In the genomic region with DNA sequence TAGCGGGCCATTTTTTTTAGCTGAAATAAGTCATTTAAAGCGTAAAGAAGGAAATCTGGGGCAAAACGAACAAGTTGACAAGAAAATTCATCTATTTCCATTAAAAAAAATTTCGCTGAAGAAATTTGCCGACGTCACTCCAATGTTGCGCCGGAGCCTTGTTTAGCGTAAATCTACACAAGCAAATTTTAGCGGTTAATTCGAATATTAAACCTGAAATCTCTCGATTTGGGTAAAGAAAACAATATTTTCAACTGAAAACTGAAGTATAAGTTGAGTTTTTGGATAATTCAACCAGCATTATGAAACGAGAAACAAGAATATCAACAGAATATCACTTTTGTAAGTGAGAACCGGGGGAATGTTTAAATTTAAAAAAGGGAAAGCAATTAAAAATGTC, we compare ENCODE assay signal across 3 worm cellular contexts.
A peak's percentile ranks its signal among the peaks of the same experiment; 100 is the strongest.
TF ChIP-seq lines count a peak whose summit lies in the region.

A gene (minus strand): TSS at position 288 of the 400 bp plus-strand sequence.

TF ChIP-seq in whole organism, L1 larva, 84 proteins besides CTCF, POLR2A, EP300 and RAD21 (continued from another document):
- TF ChIP-seq mef-2 (tag; optimal IDR thresholded peaks at IDR 0.05; lab: Kevin White, UChicago) = no peak
- peak; percentile 27 for TF ChIP-seq tbx-2 (tag; optimal IDR thresholded peaks at IDR 0.05; lab: Kevin White, UChicago)
- peak; percentile 58 for TF ChIP-seq nhr-19 (GFP tag; conservative IDR thresholded peaks at IDR 0.05; lab: Robert Waterston, UW)
- TF ChIP-seq lsy-2 (tag; optimal IDR thresholded peaks at IDR 0.05; lab: Kevin White, UChicago) = peak; percentile 67 to 80
- TF ChIP-seq ces-1 (GFP tag; optimal IDR thresholded peaks at IDR 0.05; lab: Kevin White, UChicago) = no peak
- TF ChIP-seq lin-13 (GFP tag; optimal IDR thresholded peaks at IDR 0.05; lab: Kevin White, UChicago) = peak; percentile 43
- TF ChIP-seq ztf-11 (tag; optimal IDR thresholded peaks at IDR 0.05; lab: Kevin White, UChicago) = no peak
- TF ChIP-seq mdl-1 (tag; optimal IDR thresholded peaks at IDR 0.05; lab: Kevin White, UChicago) = peak in 1 of 2 experiments; percentile 15
- no peak for TF ChIP-seq vab-15 (tag; optimal IDR thresholded peaks at IDR 0.05; lab: Kevin White, UChicago)
- peak; percentile 40 for TF ChIP-seq snpc-4 (tag; optimal IDR thresholded peaks at IDR 0.05; lab: Kevin White, UChicago)
- TF ChIP-seq lin-35 (GFP tag; optimal IDR thresholded peaks at IDR 0.05; lab: Kevin White, UChicago) = peak; percentile 95 to 98
- no peak for TF ChIP-seq unc-98 (GFP tag; IDR thresholded peaks at IDR 0.05; lab: Robert Waterston, UW)
- peak; percentile 41 for TF ChIP-seq fos-1 (tag; optimal IDR thresholded peaks at IDR 0.05; lab: Kevin White, UChicago)
- TF ChIP-seq snu-23 (GFP tag; optimal IDR thresholded peaks at IDR 0.05; lab: Kevin White, UChicago) = peak; percentile 56
- TF ChIP-seq blmp-1 (tag; optimal IDR thresholded peaks at IDR 0.05; lab: Kevin White, UChicago) = peak; percentile 53
- TF ChIP-seq dpl-1 (GFP tag; optimal IDR thresholded peaks at IDR 0.05; lab: Kevin White, UChicago) = peak; percentile 91 to 96 (median 93)
- peak; percentile 14 for TF ChIP-seq nhr-20 (tag; optimal IDR thresholded peaks at IDR 0.05; lab: Kevin White, UChicago)
- no peak for TF ChIP-seq sox-4 (tag; optimal IDR thresholded peaks at IDR 0.05; lab: Kevin White, UChicago)
- peak; percentile 52 for TF ChIP-seq xbp-1 (tag; optimal IDR thresholded peaks at IDR 0.05; lab: Kevin White, UChicago)
- TF ChIP-seq aha-1 (tag; optimal IDR thresholded peaks at IDR 0.05; lab: Kevin White, UChicago) = no peak
- peak; percentile 76 for TF ChIP-seq skn-1 (tag; optimal IDR thresholded peaks at IDR 0.05; lab: Kevin White, UChicago)
- TF ChIP-seq isw-1 (GFP tag; IDR thresholded peaks at IDR 0.05; lab: Robert Waterston, UW) = peak; percentile 40
- peak; percentile 59 for TF ChIP-seq rnt-1 (tag; optimal IDR thresholded peaks at IDR 0.05; lab: Kevin White, UChicago)
- no peak for TF ChIP-seq nhr-11 (tag; optimal IDR thresholded peaks at IDR 0.05; lab: Kevin White, UChicago)
- TF ChIP-seq C34B4.2 (tag; optimal IDR thresholded peaks at IDR 0.05; lab: Kevin White, UChicago) = no peak
- TF ChIP-seq unc-130 (tag; optimal IDR thresholded peaks at IDR 0.05; lab: Kevin White, UChicago) = peak; percentile 46

TF ChIP-seq in whole organism, L2 larva, 48 proteins besides CTCF, POLR2A, EP300 and RAD21 (continued from another document):
- TF ChIP-seq elt-1 (tag; optimal IDR thresholded peaks at IDR 0.05; lab: Kevin White, UChicago) (no peak), nhr-77 (tag; optimal IDR thresholded peaks at IDR 0.05; lab: Kevin White, UChicago) (no peak), snpc-4 (tag; optimal IDR thresholded peaks at IDR 0.05; lab: Kevin White, UChicago) (peak; percentile 36), lsy-2 (tag; optimal IDR thresholded peaks at IDR 0.05; lab: Kevin White, UChicago) (peak in 1 of 2 experiments; percentile 74), R02D3.7 (tag; optimal IDR thresholded peaks at IDR 0.05; lab: Kevin White, UChicago) (peak; percentile 87), ZK546.5 (tag; optimal IDR thresholded peaks at IDR 0.05; lab: Kevin White, UChicago) (no peak), lin-13 (GFP tag; optimal IDR thresholded peaks at IDR 0.05; lab: Kevin White, UChicago) (peak; percentile 35)

TF ChIP-seq in whole organism, L4 larva, 104 proteins besides CTCF, POLR2A, EP300 and RAD21 (continued from another document):
- TF ChIP-seq dpl-1 (GFP tag; optimal IDR thresholded peaks at IDR 0.05; lab: Kevin White, UChicago) (peak; percentile 89), lsy-2 (tag; optimal IDR thresholded peaks at IDR 0.05; lab: Kevin White, UChicago) (peak in 1 of 2 experiments; percentile 76), T26A8.4 (GFP tag; IDR thresholded peaks at IDR 0.05; lab: Robert Waterston, UW) (no peak)
